Fruit fly (Drosophila melanogaster): ENCODE results near the gene Wdr37.

- no peak for TF ChIP-seq psq (optimal IDR thresholded peaks at IDR 0.05)
- TF ChIP-seq Myc (optimal IDR thresholded peaks at IDR 0.05) = no peak
- no peak for TF ChIP-seq ttk (optimal IDR thresholded peaks at IDR 0.05)
- no peak for TF ChIP-seq h (optimal IDR thresholded peaks at IDR 0.05)
- no peak for TF ChIP-seq Sin3A (optimal IDR thresholded peaks at IDR 0.05)
- TF ChIP-seq insv (optimal IDR thresholded peaks at IDR 0.05) = no peak
These were observed 20.8 kb upstream of the Wdr37 start for dm6 chr3R:18423352-18423751.
